Worm (Caenorhabditis elegans): ENCODE measurements around the gene cpt-5.

Gene cpt-5

DNA sequence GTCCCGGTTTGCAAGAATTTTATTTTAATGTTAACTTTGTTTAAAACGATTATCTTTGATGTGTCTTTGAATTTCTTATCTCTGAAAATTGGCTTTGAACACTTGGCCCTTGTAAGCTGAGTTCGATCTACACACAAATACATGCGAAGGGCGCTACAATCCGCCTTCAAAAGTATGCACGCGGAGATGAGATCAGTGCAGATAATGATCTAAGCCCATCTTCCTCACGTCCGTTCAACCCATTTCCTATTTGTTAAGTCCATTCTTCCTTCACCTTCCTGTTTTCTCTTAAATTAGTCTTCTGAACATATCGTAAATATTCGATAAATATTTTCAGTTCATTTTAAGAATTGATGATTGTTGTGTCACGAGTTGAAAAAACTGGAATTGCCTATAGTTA lies 6.6 kb upstream of the cpt-5 start, which contains the start of gene nhr-175:
Gene nhr-175 (plus strand): TSS at position 339 of the 400 bp plus-strand sequence.
- no peak for TF ChIP-seq unc-62 (GFP tag; optimal IDR thresholded peaks at IDR 0.05)

DNA sequence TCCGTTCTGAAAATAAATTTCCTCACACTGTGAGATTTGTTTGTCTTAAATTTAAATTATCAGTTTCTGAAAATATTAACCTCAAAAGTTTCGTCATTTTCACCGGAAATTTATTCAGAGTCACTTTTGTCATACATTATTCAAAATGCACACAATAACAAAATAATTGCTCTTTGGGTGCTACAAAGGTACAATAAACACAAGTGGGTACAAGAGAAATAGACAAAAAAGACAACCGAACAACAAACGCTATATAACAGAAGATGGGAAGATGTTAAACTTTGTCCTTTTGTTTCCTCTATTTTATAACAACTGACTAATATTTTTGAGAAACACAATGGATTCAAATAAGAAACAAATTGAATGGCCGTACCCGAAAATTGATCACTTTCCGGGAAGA lies 3.4 kb upstream of the cpt-5 start:
- no peak for TF ChIP-seq unc-62 (GFP tag; optimal IDR thresholded peaks at IDR 0.05)

DNA sequence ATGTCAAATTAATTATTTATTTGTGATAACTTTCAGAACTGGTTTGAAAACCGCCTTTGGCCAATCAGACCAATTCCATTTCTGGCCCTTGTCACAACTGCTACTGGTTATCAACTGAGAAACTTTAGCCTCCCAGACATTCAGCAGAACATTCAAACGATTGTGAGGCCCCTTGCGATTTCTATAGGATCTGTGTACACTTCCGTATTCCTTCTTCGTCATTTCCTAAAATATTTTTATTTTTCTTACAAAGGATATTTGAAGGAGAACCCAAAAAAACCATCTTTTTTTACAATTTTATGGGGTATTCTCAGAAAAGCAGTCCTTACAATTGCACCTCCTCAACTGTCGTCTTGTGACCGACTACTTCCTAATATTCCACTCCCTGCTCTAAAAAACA lies 328 bp downstream of the cpt-5 start:
- TF ChIP-seq unc-62 (GFP tag; optimal IDR thresholded peaks at IDR 0.05), result no peak

DNA sequence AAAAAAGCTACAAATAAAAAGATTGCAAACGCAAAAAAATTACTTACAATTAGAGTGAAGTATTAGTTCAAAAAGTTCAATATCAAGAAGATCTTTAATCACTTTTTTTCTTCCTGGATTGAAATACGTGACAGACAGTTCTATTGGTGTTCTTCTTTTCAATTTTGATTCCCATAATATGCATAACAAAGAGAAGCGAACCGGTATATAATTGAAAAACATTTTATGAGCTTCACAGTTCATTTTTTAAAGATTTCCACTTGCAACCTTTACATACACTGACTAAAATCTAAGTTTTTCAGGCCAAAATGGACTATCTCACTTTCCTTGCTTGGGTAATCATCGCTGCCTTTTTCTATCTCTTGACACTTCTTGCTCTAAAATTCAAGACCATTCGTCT lies 3.5 kb downstream of the cpt-5 start, which contains the start of gene T22G5.1:
Gene T22G5.1 (plus strand): TSS at position 301 of the 400 bp plus-strand sequence.
- no peak for TF ChIP-seq unc-62 (GFP tag; optimal IDR thresholded peaks at IDR 0.05)

DNA sequence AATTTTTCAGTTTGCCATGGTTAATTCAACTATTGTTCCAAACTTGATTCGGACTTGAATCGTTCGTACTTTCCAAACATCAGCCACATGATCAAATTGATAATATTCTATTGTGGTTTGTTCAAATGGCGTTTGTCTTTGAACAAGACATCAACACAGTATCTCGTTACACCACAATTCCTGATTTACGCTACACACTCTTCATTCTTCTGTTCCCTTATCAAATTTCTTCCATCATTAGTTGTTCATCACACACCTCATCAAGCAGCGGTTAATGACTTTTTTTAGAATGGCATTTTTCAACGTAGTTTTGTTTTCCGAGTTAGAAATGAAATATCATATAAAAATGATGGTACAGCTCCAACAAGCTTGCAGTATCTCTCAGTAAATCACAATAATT lies 5.2 kb downstream of the cpt-5 start:
- no peak for TF ChIP-seq unc-62 (GFP tag; optimal IDR thresholded peaks at IDR 0.05)

DNA sequence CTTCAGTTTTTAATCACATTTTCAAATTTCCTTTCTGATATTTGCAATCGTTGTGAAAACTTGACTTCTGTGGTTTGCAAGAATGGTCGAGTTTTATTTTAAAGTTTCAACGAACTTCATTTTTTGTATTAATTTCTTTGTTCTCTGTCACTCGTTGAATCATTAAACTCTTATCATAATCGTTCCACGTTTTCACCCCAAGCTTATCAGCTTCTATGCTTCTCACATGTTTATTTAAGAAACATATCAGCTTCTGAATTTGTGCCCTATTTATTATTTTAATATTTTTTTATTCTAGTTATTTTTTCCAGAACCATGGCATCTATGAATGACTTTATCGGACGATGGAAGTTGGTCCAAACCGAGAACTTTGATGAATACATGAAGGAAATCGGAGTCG lies 6.2 kb downstream of the cpt-5 start, which contains the start of gene lbp-7:
Gene lbp-7 (plus strand): TSS at position 312 of the 400 bp plus-strand sequence.
- TF ChIP-seq unc-62 (GFP tag; optimal IDR thresholded peaks at IDR 0.05), result no peak

DNA sequence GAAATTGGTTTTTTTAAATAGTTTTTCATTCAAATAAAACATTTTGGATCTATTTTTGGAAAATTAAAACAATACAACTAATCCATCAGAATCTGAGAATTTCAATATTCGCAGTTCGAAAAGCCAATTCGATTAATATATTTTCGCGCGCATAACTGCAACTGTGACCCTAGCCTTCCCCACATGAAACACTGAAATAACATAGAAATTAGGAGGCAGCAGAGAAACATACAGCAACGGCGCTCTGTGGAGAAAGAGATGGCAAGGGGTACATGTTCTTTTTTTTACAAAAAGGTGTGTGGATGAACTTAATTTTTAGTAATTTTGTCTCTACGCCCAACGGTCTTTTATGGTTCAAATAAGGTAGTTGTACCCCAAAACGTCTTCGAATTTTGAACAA lies 7.2 kb downstream of the cpt-5 start:
- TF ChIP-seq unc-62 (GFP tag; optimal IDR thresholded peaks at IDR 0.05), result no peak

DNA sequence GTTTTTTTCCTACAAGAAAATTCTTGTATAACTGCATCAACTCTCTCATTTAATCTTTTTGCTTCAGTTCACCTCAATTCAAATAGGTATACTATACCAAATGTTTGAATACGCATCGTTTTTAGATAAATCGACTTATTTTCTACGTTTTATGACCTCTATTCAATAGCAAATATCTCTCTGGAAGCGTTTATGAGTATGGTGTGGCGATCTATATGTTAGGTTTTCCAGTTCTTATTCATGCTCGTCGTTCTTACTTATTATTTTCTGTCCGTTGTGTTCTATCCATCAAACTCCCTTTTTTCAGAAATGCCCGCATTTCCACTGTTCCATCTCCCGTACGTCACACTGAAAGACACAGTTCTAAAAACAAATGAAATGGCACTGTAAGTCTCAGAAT lies 7.6 kb downstream of the cpt-5 start, which contains the start of gene T22G5.3:
Gene T22G5.3 (plus strand): TSS at position 301 of the 400 bp plus-strand sequence.
- TF ChIP-seq unc-62 (GFP tag; optimal IDR thresholded peaks at IDR 0.05), result no peak

DNA sequence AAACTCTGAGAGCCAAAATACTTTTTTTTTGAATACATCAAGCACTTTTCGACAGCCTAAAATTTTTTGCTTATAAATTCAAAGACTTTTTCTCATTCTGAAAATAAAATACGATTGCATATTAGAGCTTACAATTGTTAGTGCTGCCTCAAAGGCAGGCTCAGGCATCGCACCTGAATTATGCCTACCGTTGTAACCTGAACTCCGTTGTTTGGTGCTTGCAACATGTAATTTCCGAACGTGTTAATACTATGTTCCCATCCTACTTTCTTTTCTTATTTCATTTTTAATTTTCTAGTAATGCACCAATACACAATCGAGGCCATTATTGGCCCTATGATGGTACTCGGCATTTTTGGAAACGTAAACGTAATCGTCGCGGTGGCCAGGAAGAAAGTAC lies 14.4 kb downstream of the cpt-5 start, which contains the start of gene srsx-19:
Gene srsx-19 (plus strand): TSS at position 301 of the 400 bp plus-strand sequence.
- no peak for TF ChIP-seq unc-62 (GFP tag; optimal IDR thresholded peaks at IDR 0.05)

DNA sequence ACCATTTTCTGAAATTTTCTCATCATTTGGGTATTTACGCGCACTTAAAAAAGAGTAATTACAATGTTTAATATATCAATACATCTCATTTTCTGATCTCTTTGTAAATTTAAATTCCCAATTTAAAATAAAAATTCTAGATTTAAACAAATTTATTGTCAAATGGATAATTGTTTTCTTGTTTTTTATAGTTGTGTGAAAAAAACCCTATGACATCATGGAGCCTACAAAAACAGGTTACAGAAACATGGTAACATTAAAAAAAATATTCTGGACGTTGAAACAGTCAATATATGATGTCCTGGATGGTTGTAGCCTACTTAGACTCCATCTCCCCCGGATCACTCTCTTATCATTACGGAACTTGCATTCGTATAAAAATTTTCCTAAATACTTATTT lies 16.5 kb downstream of the cpt-5 start, which contains the start of gene spp-12:
Gene spp-12 (plus strand): TSS at position 301 of the 400 bp plus-strand sequence.
- no peak for TF ChIP-seq unc-62 (GFP tag; optimal IDR thresholded peaks at IDR 0.05)

DNA sequence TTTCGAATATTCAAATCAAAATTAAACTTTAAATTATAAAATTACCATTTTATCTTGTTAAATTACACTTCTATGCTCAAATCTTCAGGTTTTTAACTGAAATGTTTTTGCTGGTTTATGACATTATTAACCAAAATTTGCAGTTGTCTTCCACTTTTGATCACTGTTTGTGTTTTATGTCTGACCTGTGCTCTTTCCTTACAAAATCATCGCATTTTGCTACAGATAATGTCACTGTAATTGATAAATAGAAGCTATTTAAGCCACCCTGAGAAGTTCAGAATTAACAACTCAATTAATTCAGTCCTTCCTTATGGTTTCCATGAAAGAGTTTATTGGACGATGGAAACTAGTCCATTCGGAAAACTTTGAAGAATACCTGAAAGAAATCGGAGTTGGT lies 17.5 kb downstream of the cpt-5 start, which contains the start of gene lbp-8:
Gene lbp-8 (plus strand): TSS at position 301 of the 400 bp plus-strand sequence.
- TF ChIP-seq unc-62 (GFP tag; optimal IDR thresholded peaks at IDR 0.05), result no peak

DNA sequence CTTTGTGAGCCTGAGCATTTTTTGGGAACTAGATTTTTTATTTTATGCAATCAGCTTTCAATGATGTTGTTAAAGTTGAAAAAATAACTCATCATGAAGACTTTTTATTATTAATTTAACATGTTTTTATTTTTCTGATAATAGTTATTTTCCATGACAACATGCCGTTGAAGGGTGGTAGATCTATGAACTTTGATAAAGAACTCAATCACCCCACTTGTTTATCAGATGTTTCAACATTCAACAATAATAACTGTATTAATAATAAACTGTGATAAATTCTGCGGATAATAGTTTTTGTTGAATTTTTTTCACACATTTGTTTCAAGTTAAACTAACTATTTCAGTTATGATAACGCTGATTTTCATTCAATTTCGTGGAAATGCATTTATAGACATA lies 18.5 kb downstream of the cpt-5 start:
- TF ChIP-seq unc-62 (GFP tag; optimal IDR thresholded peaks at IDR 0.05), result no peak

DNA sequence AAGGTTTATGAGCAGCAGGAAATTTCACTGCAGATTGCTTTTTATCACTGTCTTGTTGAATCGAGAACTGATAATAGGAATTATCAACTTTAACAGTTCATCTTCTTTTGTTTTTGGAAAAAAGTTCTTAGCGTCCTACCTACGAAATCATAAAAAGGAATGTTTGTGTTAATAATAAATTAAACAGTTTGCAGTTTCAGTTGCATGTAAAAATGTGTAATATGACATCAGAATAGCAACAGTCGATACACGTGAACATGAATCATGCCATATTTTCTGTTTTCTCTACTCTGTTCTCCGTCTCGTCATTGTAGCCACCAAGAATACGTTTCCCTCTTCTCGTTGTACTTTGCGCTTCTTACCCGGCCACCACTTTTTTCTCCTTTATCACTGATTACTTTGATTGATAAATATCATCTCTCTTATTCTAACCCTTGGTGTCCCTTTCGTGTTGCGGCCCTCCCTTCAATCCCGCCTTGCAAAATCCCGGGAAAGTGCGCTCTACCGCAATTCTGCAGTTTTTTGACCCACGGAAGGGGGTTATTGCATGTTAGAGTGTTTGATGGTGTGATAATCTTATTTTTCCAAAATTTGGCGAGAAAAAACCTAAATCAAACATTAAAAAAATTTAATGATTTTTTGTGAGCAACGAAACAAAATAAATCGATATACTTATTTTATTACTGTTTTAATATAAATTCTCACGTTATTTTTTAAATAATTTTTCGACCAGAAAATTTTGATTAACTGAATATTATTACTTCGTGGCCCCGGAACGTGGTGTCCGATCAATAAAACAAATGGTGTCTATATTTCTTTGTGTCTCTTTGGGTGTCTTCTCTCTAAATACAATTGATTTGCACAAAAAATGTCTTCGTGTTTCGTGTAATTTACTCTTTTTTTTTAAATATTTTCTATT lies 19.7 kb downstream of the cpt-5 start, which contains the start of gene sptl-3:
Gene sptl-3 (plus strand): TSS at position 869 of the 919 bp plus-strand sequence.
- TF ChIP-seq unc-62 (GFP tag; optimal IDR thresholded peaks at IDR 0.05), result no peak

DNA sequence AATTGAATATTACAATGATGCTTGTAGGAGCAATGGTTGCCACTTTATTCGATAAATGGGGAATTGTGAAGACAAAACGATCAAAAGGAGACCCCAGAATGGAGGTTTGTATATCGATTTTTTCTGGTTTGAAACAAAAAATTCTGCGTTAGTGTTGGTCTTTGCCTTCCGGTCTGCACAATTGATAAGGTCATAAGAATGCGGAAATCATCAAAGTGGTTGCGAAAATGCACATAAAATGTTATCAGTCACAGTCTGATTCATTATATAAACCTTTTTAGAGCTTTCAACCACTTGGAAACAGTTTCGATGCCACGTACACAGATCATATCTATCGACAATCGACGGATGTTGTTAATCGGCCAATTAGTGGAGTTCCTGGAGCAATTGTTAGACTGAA lies 20.6 kb downstream of the cpt-5 start:
- no peak for TF ChIP-seq unc-62 (GFP tag; optimal IDR thresholded peaks at IDR 0.05)

DNA sequence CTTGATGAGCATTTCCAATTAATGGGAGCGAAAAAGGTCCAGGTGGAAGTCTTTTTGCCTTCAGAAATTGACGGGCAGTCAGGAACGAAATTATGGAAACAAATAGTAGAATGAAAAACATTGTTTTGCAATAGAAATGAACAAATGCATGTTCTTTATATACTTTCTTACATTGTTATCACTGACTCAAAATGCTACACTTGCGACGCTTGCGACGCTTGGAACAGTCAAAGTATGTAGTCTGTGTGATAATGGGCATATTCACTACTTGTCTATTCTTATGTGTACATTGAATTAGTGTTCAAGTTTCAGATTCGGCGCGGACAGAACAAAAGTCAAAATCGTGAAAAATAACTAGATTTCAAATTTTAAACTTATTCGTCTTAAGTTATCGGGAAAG lies 25.4 kb downstream of the cpt-5 start, which contains the start of gene cyp-35C1:
Gene cyp-35C1 (minus strand): TSS at position 132 of the 400 bp plus-strand sequence.
- no peak for TF ChIP-seq unc-62 (GFP tag; optimal IDR thresholded peaks at IDR 0.05)

DNA sequence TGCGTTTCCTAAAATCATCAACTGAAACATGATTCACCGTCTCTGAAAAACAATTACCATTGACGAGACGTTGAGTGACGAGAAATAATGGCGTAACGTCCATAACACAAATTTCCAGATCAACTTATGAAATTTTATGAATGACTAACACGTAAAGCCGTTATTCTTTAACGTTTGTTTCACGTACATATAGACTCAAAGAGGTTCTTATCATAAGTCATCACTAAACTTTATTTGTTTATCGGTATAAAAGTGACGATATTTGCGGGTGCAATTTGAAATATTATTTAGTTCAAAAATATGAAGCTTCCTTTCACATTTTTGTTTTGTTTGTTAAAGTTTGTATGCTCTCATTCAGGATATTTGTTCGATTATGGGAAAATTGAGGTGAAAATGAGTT lies 26.2 kb downstream of the cpt-5 start, which contains the start of gene oac-3:
Gene oac-3 (plus strand): TSS at position 301 of the 400 bp plus-strand sequence.
- no peak for TF ChIP-seq unc-62 (GFP tag; optimal IDR thresholded peaks at IDR 0.05)

DNA sequence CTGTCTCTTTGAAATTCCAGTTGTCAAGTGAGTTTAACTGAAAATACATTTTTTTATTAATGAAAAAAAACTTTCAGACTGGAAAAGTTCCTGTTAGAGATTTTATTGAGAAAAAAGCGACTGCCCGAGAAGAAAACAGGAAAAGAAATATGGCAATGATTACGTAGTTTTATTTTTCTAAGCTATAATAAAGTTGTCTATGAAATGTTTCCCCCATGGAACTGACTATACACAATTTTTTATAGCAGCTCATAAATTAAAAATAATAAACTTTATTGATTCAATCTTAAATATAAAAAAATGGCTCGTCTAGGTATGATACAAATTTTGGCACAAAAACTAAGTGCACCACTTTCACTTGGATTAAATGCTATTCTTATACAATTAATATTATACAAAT lies 29.5 kb downstream of the cpt-5 start, which contains the start of gene C06B3.1:
Gene C06B3.1 (plus strand): TSS at position 301 of the 400 bp plus-strand sequence.
- TF ChIP-seq unc-62 (GFP tag; optimal IDR thresholded peaks at IDR 0.05), result no peak
